Worm (Caenorhabditis elegans): Measurements from ENCODE around the gene arrd-7.

arrd-7 gene

ce11 chrII:12056801-12057200, 5.6 kb downstream of the arrd-7 start:
- TF ChIP-seq dmd-9 (GFP tag; IDR thresholded peaks at IDR 0.05) (0 out of 2 replicates have a peak, but pooled peaks have one; percentile 35), tra-1 (GFP tag; IDR thresholded peaks at IDR 0.05) (0 out of 2 replicates have a peak, but pooled peaks have one; percentile 15), T26A8.4 (GFP tag; IDR thresholded peaks at IDR 0.05) (peak; percentile 56; the same call in 1 of the 2 replicates), ceh-20 (GFP tag; IDR thresholded peaks at IDR 0.05) (0 out of 2 replicates have a peak, but pooled peaks have one; percentile 19), nhr-42 (GFP tag; IDR thresholded peaks at IDR 0.05) (0 out of 2 replicates have a peak, but pooled peaks have one; percentile 46), egl-43 (GFP tag; IDR thresholded peaks at IDR 0.05) (peak; percentile 58; the same call in 1 of the 2 replicates), mdt-29 (GFP tag; IDR thresholded peaks at IDR 0.05) (0 out of 2 replicates have a peak, but pooled peaks have one; percentile 52), dmd-6 (GFP tag; IDR thresholded peaks at IDR 0.05) (peak; percentile 8; the same call in 1 of the 2 replicates), D1046.2 (GFP tag; IDR thresholded peaks at IDR 0.05) (peak; percentile 89; the same call in 1 of the 2 replicates)

DNA sequence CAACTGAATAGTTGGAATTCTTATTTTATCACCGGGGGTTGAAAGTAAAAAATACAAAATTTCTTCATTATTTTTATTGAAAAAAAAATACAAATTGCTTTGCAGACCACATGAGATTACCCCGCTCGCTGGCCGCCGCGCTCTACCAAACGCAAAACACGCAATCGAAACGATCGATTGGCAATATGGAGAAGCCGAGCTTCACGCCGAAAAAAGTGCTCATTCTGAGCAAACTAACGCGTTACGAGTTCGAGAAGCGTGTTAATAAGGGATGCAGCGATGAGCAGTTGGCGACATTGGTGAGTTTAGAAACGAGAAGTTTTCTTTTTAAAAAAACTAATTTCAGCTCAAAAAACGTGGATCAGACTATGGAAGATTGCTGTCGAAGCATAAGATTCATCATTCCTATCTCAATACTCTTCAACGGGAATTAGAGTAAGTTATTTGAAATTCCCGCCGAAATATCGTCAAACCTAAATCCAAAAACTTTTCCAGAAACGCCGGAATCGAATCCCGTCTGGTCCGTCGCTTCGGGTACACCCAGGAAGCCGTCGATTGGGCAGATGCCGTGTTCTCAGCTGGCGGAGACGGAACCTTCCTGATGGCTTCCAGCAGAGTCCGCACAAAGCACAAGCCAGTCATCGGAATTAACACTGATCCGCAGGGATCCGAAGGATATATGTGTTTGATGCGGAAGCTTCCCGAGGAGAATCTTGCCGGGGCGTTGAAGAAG, 6.8 kb downstream of the arrd-7 start:
- peak; percentile 68; the same call in 1 of the 2 replicates for TF ChIP-seq set-16 (GFP tag; IDR thresholded peaks at IDR 0.05)
- TF ChIP-seq nhr-48 (tag; optimal IDR thresholded peaks at IDR 0.05) = no peak
- TF ChIP-seq spr-3 (GFP tag; optimal IDR thresholded peaks at IDR 0.05) = no peak
- TF ChIP-seq unc-62 (GFP tag; optimal IDR thresholded peaks at IDR 0.05 in 1 of 2) = peak in 1 of 2 experiments; percentile 36
- no peak for TF ChIP-seq unc-62 (tag; optimal IDR thresholded peaks at IDR 0.05)
- TF ChIP-seq gei-8 (GFP tag; optimal IDR thresholded peaks at IDR 0.05) = no peak
- TF ChIP-seq saeg-2 (GFP tag; IDR thresholded peaks at IDR 0.05) = no peak
- peak; percentile 6; the same call in 1 of the 2 replicates for TF ChIP-seq zfp-3 (GFP tag; conservative IDR thresholded peaks at IDR 0.05)
- no peak for TF ChIP-seq lin-38 (GFP tag; IDR thresholded peaks at IDR 0.05)
- no peak for TF ChIP-seq lin-1 (GFP tag; IDR thresholded peaks at IDR 0.05)
- TF ChIP-seq lin-39 (tag; optimal IDR thresholded peaks at IDR 0.05) = no peak
- no peak for TF ChIP-seq lim-7 (GFP tag; IDR thresholded peaks at IDR 0.05)
- TF ChIP-seq ceh-82 (tag; optimal IDR thresholded peaks at IDR 0.05) = no peak
- TF ChIP-seq D1046.2 (GFP tag; IDR thresholded peaks at IDR 0.05) = no peak
- TF ChIP-seq daf-19 (GFP tag; conservative IDR thresholded peaks at IDR 0.05) = no peak

DNA sequence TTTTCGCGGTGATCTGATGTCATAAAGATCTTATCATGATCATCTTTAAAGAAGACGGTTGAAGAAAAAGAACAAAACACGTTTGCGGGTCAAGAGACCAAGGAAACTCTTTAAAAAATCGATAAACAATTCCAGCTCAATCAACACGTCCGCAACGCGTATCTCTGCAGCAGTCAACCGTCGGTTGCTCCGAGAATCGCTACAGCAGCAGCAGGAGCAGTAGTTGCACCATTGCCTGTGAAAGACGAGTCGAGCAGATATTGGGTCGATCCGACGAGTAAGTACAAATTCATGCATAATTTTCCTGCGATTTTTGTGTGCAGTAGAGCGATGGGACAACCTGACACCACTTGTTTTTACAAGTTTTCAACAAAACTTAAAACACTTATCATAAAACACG, 7.9 kb downstream of the arrd-7 start:
- TF ChIP-seq hmg-1.1 (GFP tag; IDR thresholded peaks at IDR 0.05) = no peak
- no peak for TF ChIP-seq ceh-20 (GFP tag; IDR thresholded peaks at IDR 0.05)
- TF ChIP-seq D1046.2 (GFP tag; IDR thresholded peaks at IDR 0.05) = 0 out of 2 replicates have a peak, but pooled peaks have one; percentile 6
- no peak for TF ChIP-seq dmd-6 (GFP tag; IDR thresholded peaks at IDR 0.05)
- TF ChIP-seq dve-1 (tag; optimal IDR thresholded peaks at IDR 0.05; ENCODE audit: insufficient read depth) = peak; percentile 15
- TF ChIP-seq mdl-1 (tag; optimal IDR thresholded peaks at IDR 0.05) = peak in 1 of 2 experiments; percentile 34
- TF ChIP-seq arid-1 (GFP tag; conservative IDR thresholded peaks at IDR 0.05) = no peak
- TF ChIP-seq nhr-25 (tag; optimal IDR thresholded peaks at IDR 0.05; ENCODE audit: borderline replicate concordance, insufficient read depth) = peak; percentile 19
- TF ChIP-seq sdz-12 (GFP tag; optimal IDR thresholded peaks at IDR 0.05) = no peak
- peak; percentile 19 for TF ChIP-seq hlh-11 (tag; optimal IDR thresholded peaks at IDR 0.05)
- no peak for TF ChIP-seq nhr-28 (tag; optimal IDR thresholded peaks at IDR 0.05)
- TF ChIP-seq unc-39 (tag; optimal IDR thresholded peaks at IDR 0.05) = no peak
- TF ChIP-seq hif-1 (tag; optimal IDR thresholded peaks at IDR 0.05) = peak in 1 of 2 experiments; percentile 10
- peak; percentile 66 for TF ChIP-seq aha-1 (tag)
- TF ChIP-seq F26F4.8 (GFP tag; conservative IDR thresholded peaks at IDR 0.05) = no peak
- TF ChIP-seq ces-1 (GFP tag; optimal IDR thresholded peaks at IDR 0.05) = no peak
- no peak for TF ChIP-seq nhr-48 (tag; optimal IDR thresholded peaks at IDR 0.05)

All from whole organism, L4 larva.